Fruit fly (Drosophila melanogaster) whole organism, embryonic: ENCODE results near the gene CG31793.
A peak's percentile ranks its signal among the peaks of the same experiment; 100 is the strongest.

Experiments
- Atf-2 ChIP-seq: fragments of 200-800 bp; sonication (Bioruptor generic); optimal IDR thresholded peaks from 2 replicates; lab custom pipeline; 2016; ENCODE audit warnings: missing biosample characterization, missing genetic modification characterization
- Atf6 ChIP-seq: fragments of 200-800 bp; sonication (Bioruptor generic); IDR thresholded peaks from 2 replicates; pipeline ENCODE4 v1.3.6; 2022; ENCODE audit warnings: missing biosample characterization, missing genetic modification characterization
- CG10147 ChIP-seq: fragments of 200-800 bp; sonication (Bioruptor generic); optimal IDR thresholded peaks from 2 replicates; lab custom pipeline; 2019; ENCODE audit warnings: missing biosample characterization, mild to moderate bottlenecking, missing genetic modification characterization, moderate library complexity
- CG10267 ChIP-seq: fragments of 200-800 bp; sonication (Bioruptor generic); optimal IDR thresholded peaks from 2 replicates; lab custom pipeline; 2018; ENCODE audit warnings: missing biosample characterization, mild to moderate bottlenecking, missing genetic modification characterization, moderate library complexity
- CG10565 ChIP-seq: fragments of 200-800 bp; sonication (Bioruptor generic); optimal IDR thresholded peaks from 3 replicates; lab custom pipeline; 2016; ENCODE audit warnings: missing biosample characterization, mild to moderate bottlenecking, missing genetic modification characterization
- CG1233 ChIP-seq: fragments of 200-800 bp; sonication (Bioruptor generic); optimal IDR thresholded peaks from 4 replicates; lab custom pipeline; 2018; ENCODE audit warnings: missing biosample characterization, mild to moderate bottlenecking, missing genetic modification characterization
- CG12744 ChIP-seq: fragments of 200-800 bp; sonication (Bioruptor generic); optimal IDR thresholded peaks from 2 replicates; lab custom pipeline; 2016; ENCODE audit warnings: missing biosample characterization, missing genetic modification characterization
- CG12769 ChIP-seq: fragments of 200-800 bp; sonication (Bioruptor generic); optimal IDR thresholded peaks from 2 replicates; lab custom pipeline; 2019; ENCODE audit warnings: missing biosample characterization, mild to moderate bottlenecking, missing genetic modification characterization, moderate library complexity
- CG15011 ChIP-seq: fragments of 200-800 bp; sonication (Bioruptor generic); optimal IDR thresholded peaks from 3 replicates; lab custom pipeline; 2018; ENCODE audit warnings: missing biosample characterization, mild to moderate bottlenecking, missing genetic modification characterization
- CG17328 ChIP-seq: fragments of 200-800 bp; sonication (Bioruptor generic); IDR thresholded peaks from 2 replicates; pipeline ENCODE4 v1.3.6; 2022; ENCODE audit warnings: missing biosample characterization, missing genetic modification characterization
- CG1832 ChIP-seq: fragments of 200-800 bp; sonication (Bioruptor generic); optimal IDR thresholded peaks from 2 replicates; lab custom pipeline; 2017; ENCODE audit warnings: missing biosample characterization, mild to moderate bottlenecking, missing genetic modification characterization, inconsistent platforms
- CG18764 ChIP-seq: fragments of 200-800 bp; sonication (Bioruptor generic); optimal IDR thresholded peaks from 3 replicates; lab custom pipeline; 2016; ENCODE audit warnings: missing biosample characterization, missing genetic modification characterization
- CG30403 ChIP-seq: fragments of 200-800 bp; sonication (Bioruptor generic); optimal IDR thresholded peaks from 3 replicates; lab custom pipeline; 2016; ENCODE audit warnings: missing biosample characterization, missing genetic modification characterization
- CG31441 ChIP-seq: fragments of 200-800 bp; sonication (Bioruptor generic); IDR thresholded peaks from 2 replicates; pipeline ENCODE4 v1.3.6; 2022; ENCODE audit warnings: missing biosample characterization, missing genetic modification characterization
- CG4404 ChIP-seq: fragments of 200-800 bp; sonication (Bioruptor generic); IDR thresholded peaks from 2 replicates; pipeline ENCODE4 v1.3.6; 2022; ENCODE audit warnings: missing biosample characterization, missing genetic modification characterization
- CG4424 ChIP-seq: fragments of 200-800 bp; sonication (Bioruptor generic); optimal IDR thresholded peaks from 3 replicates; lab custom pipeline; 2016; ENCODE audit warnings: missing biosample characterization, missing genetic modification characterization
- CG5245 ChIP-seq: fragments of 200-800 bp; sonication (Bioruptor generic); optimal IDR thresholded peaks from 3 replicates; lab custom pipeline; 2016; ENCODE audit warnings: missing biosample characterization, missing genetic modification characterization
- CG5953 ChIP-seq: fragments of 200-800 bp; sonication (Bioruptor generic); IDR thresholded peaks from 2 replicates; pipeline ENCODE4 v1.3.6; 2022; ENCODE audit warnings: missing biosample characterization, missing genetic modification characterization
- CG7556 ChIP-seq: fragments of 200-800 bp; sonication (Bioruptor generic); optimal IDR thresholded peaks from 2 replicates; lab custom pipeline; 2017; ENCODE audit warnings: missing biosample characterization, mild to moderate bottlenecking, missing genetic modification characterization
- CG7963 ChIP-seq: fragments of 200-800 bp; sonication (Bioruptor generic); IDR thresholded peaks from 3 replicates; pipeline ENCODE4 v1.3.6; 2022; ENCODE audit warnings: missing biosample characterization, missing genetic modification characterization; ENCODE audit not compliant: partially characterized antibody
- CG8290 ChIP-seq, 3 experiments: fragments of 200-800 bp; sonication (Bioruptor generic); optimal IDR thresholded peaks; 2 replicates each; lab custom pipeline; 2016 to 2019; ENCODE audit warnings: missing biosample characterization in 3 of 3, missing genetic modification characterization in 3 of 3, mild to moderate bottlenecking in 2 of 3, moderate library complexity in 1 of 3
- CG8388 ChIP-seq: fragments of 200-800 bp; sonication (Bioruptor generic); optimal IDR thresholded peaks from 2 replicates; lab custom pipeline; 2019; ENCODE audit warnings: missing biosample characterization, mild to moderate bottlenecking, missing genetic modification characterization, moderate library complexity
- CG9437 ChIP-seq: fragments of 200-800 bp; sonication (Bioruptor generic); optimal IDR thresholded peaks from 2 replicates; lab custom pipeline; 2018; ENCODE audit warnings: missing biosample characterization, mild to moderate bottlenecking, missing genetic modification characterization
- CG9817 ChIP-seq: fragments of 200-800 bp; sonication (Bioruptor generic); optimal IDR thresholded peaks from 2 replicates; lab custom pipeline; 2018; ENCODE audit warnings: missing biosample characterization, mild to moderate bottlenecking, missing genetic modification characterization, moderate library complexity
- D19B ChIP-seq: fragments of 200-800 bp; sonication (Bioruptor generic); optimal IDR thresholded peaks from 2 replicates; lab custom pipeline; 2017; ENCODE audit warnings: missing biosample characterization, mild to moderate bottlenecking, missing genetic modification characterization
- Dek ChIP-seq: fragments of 200-800 bp; sonication (Bioruptor generic); optimal IDR thresholded peaks from 3 replicates; lab custom pipeline; 2019; ENCODE audit warnings: missing biosample characterization, mild to moderate bottlenecking, missing genetic modification characterization, moderate library complexity
- Drgx ChIP-seq: fragments of 200-800 bp; sonication (Bioruptor generic); IDR thresholded peaks from 2 replicates; pipeline ENCODE4 v1.3.6; 2022; ENCODE audit warnings: missing biosample characterization, missing genetic modification characterization
- Fer1 ChIP-seq: fragments of 200-800 bp; sonication (Bioruptor generic); optimal IDR thresholded peaks from 2 replicates; lab custom pipeline; 2017; ENCODE audit warnings: missing biosample characterization, mild to moderate bottlenecking, missing genetic modification characterization
- Fer3 ChIP-seq: fragments of 200-800 bp; sonication (Bioruptor generic); optimal IDR thresholded peaks from 2 replicates; lab custom pipeline; 2018; ENCODE audit warnings: missing biosample characterization, mild to moderate bottlenecking, missing genetic modification characterization, moderate library complexity
- Med ChIP-seq: fragments of 200-800 bp; sonication (Bioruptor generic); peaks from one replicate; lab custom pipeline; 2016; ENCODE audit warnings: missing biosample characterization, missing genetic modification characterization, mild to moderate bottlenecking, inconsistent platforms, moderate library complexity
- Nf-YB ChIP-seq: fragments of 200-800 bp; sonication (Bioruptor generic); optimal IDR thresholded peaks from 3 replicates; lab custom pipeline; 2019; ENCODE audit warnings: missing biosample characterization, mild to moderate bottlenecking, missing genetic modification characterization, moderate library complexity
- Oli ChIP-seq: fragments of 200-800 bp; sonication (Bioruptor generic); optimal IDR thresholded peaks from 2 replicates; lab custom pipeline; 2018; ENCODE audit warnings: missing biosample characterization, mild to moderate bottlenecking, missing genetic modification characterization, moderate library complexity
- PHDP ChIP-seq: fragments of 200-800 bp; sonication (Bioruptor generic); optimal IDR thresholded peaks from 3 replicates; lab custom pipeline; 2018; ENCODE audit warnings: missing biosample characterization, mild to moderate bottlenecking, missing genetic modification characterization, moderate library complexity
- Pdp1 ChIP-seq, 2 experiments: fragments of 200-800 bp; sonication (Bioruptor generic); optimal IDR thresholded peaks; 3 replicates each; lab custom pipeline; 2016; ENCODE audit warnings: missing biosample characterization in 2 of 2, missing genetic modification characterization in 2 of 2, mild to moderate bottlenecking in 1 of 2, moderate library complexity in 1 of 2
- ase ChIP-seq: fragments of 200-800 bp; sonication (Bioruptor generic); IDR thresholded peaks from 3 replicates; pipeline ENCODE4 v1.3.6; 2022; ENCODE audit warnings: missing biosample characterization, missing genetic modification characterization
- bbx ChIP-seq: fragments of 200-800 bp; sonication (Bioruptor generic); IDR thresholded peaks from 2 replicates; pipeline ENCODE4 v1.3.6; 2022; ENCODE audit warnings: missing biosample characterization, missing genetic modification characterization; ENCODE audit not compliant: partially characterized antibody
- bcd ChIP-seq: fragments of 200-800 bp; sonication (Bioruptor generic); optimal IDR thresholded peaks from 2 replicates; lab custom pipeline; 2017; ENCODE audit warnings: missing biosample characterization, mild to moderate bottlenecking, missing genetic modification characterization
- chinmo ChIP-seq: fragments of 200-800 bp; sonication (Bioruptor generic); IDR thresholded peaks from 4 replicates; pipeline ENCODE4 v1.3.6; 2022; ENCODE audit warnings: missing biosample characterization, missing genetic modification characterization; ENCODE audit not compliant: partially characterized antibody
- disco-r ChIP-seq: fragments of 200-800 bp; sonication (Bioruptor generic); optimal IDR thresholded peaks from 2 replicates; lab custom pipeline; 2016; ENCODE audit warnings: missing biosample characterization, missing genetic modification characterization
- fru ChIP-seq: fragments of >200 bp; optimal IDR thresholded peaks from 2 replicates; lab custom pipeline; 2017
- gro ChIP-seq: fragments of 200-800 bp; sonication (Bioruptor generic); optimal IDR thresholded peaks from 2 replicates; lab custom pipeline; 2016; ENCODE audit warnings: missing biosample characterization, missing genetic modification characterization
- jigr1 ChIP-seq: fragments of 200-800 bp; sonication (Bioruptor generic); IDR thresholded peaks from 3 replicates; pipeline ENCODE4 v1.3.6; 2022; ENCODE audit warnings: missing biosample characterization, missing genetic modification characterization
- nerfin-1 ChIP-seq: fragments of 200-800 bp; sonication (Bioruptor generic); optimal IDR thresholded peaks from 3 replicates; lab custom pipeline; 2019; ENCODE audit warnings: missing biosample characterization, mild to moderate bottlenecking, missing genetic modification characterization, moderate library complexity
- ranshi ChIP-seq: fragments of 200-800 bp; sonication (Bioruptor generic); IDR thresholded peaks from 2 replicates; pipeline ENCODE4 v1.3.6; 2022; ENCODE audit warnings: missing biosample characterization, missing genetic modification characterization
- scrt ChIP-seq: fragments of 200-800 bp; sonication (Bioruptor generic); optimal IDR thresholded peaks from 2 replicates; lab custom pipeline; 2018; ENCODE audit warnings: missing biosample characterization, mild to moderate bottlenecking, missing genetic modification characterization, moderate library complexity
- sna ChIP-seq: fragments of 200-800 bp; sonication (Bioruptor generic); IDR thresholded peaks from 2 replicates; pipeline ENCODE4 v1.3.6; 2022; ENCODE audit warnings: missing biosample characterization, missing genetic modification characterization; ENCODE audit not compliant: partially characterized antibody
- sob ChIP-seq: fragments of 200-800 bp; sonication (Bioruptor generic); IDR thresholded peaks from 2 replicates; pipeline ENCODE4 v1.3.6; 2022; ENCODE audit warnings: missing biosample characterization, missing genetic modification characterization
- tgo ChIP-seq: fragments of 200-800 bp; sonication (Bioruptor generic); IDR thresholded peaks from 3 replicates; pipeline ENCODE4 v1.3.6; 2022; ENCODE audit warnings: missing biosample characterization, missing genetic modification characterization
- ttk ChIP-seq: fragments of 200-800 bp; sonication (Bioruptor generic); IDR thresholded peaks from 2 replicates; pipeline ENCODE4 v2.1.2; 2022; ENCODE audit warnings: missing biosample characterization, missing genetic modification characterization
- vvl ChIP-seq: fragments of 200-800 bp; sonication (Bioruptor generic); IDR thresholded peaks from 2 replicates; pipeline ENCODE4 v1.3.6; 2022; ENCODE audit warnings: missing biosample characterization, missing genetic modification characterization

The CG31793 gene

DNA sequence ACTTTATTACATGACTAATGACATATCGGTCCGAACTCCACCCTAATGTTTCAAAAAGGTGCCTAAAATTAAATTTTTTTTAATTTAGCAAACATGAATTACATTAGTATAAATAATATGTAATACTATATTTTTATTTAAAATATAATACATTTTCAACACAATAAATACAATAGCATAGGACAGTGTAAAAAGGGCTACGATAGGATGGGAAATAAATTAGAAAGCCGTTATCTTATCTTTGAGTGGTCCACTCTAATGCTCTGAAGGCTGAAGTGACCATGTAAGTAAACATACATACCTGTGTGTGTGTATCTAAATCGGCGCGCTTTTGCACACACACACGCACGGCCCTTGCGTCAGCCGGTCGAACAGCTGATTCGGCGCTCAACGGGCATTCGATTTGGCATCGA lies at the start of gene CG31793:
TSS of gene CG31793 (plus strand) at position 409 of the 413 bp plus-strand sequence.
- TF ChIP-seq Pdp1 (GFP tag; optimal IDR thresholded peaks at IDR 0.05; lab: Kevin White, UChicago) (peak in 1 of 2 experiments; percentile 61), vvl (GFP tag; lab: Robert Waterston, UW) (peak; percentile 49), CG12744 (no peak), ase (GFP tag; lab: Robert Waterston, UW) (0 out of 3 replicates have a peak, but pooled peaks have one; percentile 20), CG7963 (no peak), bbx (GFP tag; lab: Robert Waterston, UW) (peak; percentile 33; the same call in 1 of the 2 replicates), CG7556 (GFP tag; lab: Kevin White, UChicago) (peak; percentile 72), CG12769 (tag; lab: Kevin White, UChicago) (no peak), CG10565 (GFP tag; lab: Kevin White, UChicago) (no peak), CG10267 (tag; lab: Kevin White, UChicago) (peak; percentile 40), Med (GFP tag; lab: Kevin White, UChicago) (peak; percentile 84), Oli (tag; lab: Kevin White, UChicago) (peak; percentile 23), CG31441 (GFP tag; lab: Robert Waterston, UW) (peak; percentile 68), CG9437 (GFP tag; lab: Kevin White, UChicago) (peak; percentile 40), chinmo (GFP tag; lab: Robert Waterston, UW) (peak; percentile 65; the same call in 2 of the 4 replicates), gro (GFP tag; lab: Kevin White, UChicago) (peak; percentile 28), jigr1 (GFP tag; lab: Robert Waterston, UW) (no peak), D19B (GFP tag; lab: Kevin White, UChicago) (peak; percentile 3), sob (GFP tag; lab: Robert Waterston, UW) (peak; percentile 41; the same call in 1 of the 2 replicates), PHDP (tag; lab: Kevin White, UChicago) (peak; percentile 75), fru (lab: Kevin White, UChicago) (no peak), CG8388 (GFP tag; lab: Kevin White, UChicago) (peak; percentile 36), CG5953 (no peak), CG10147 (GFP tag; lab: Kevin White, UChicago) (peak; percentile 67), CG15011 (GFP tag; lab: Kevin White, UChicago) (peak; percentile 5), tgo (GFP tag; lab: Robert Waterston, UW) (peak; percentile 43; the same call in 1 of the 3 replicates), ranshi (peak; percentile 54; the same call in 1 of the 2 replicates), CG1832 (no peak), CG4404 (GFP tag; lab: Robert Waterston, UW) (no peak), disco-r (GFP tag; lab: Kevin White, UChicago) (no peak), CG4424 (peak; percentile 23), Nf-YB (peak; percentile 19), CG5245 (no peak), CG18764 (GFP tag; lab: Kevin White, UChicago) (no peak), Atf6 (peak; percentile 64), Atf-2 (no peak), CG8290 (GFP tag; optimal IDR thresholded peaks at IDR 0.05; lab: Kevin White, UChicago) (no peak), CG8290 (tag; optimal IDR thresholded peaks at IDR 0.05; lab: Kevin White, UChicago) (peak in 1 of 2 experiments; percentile 59), Drgx (peak; percentile 73), sna (GFP tag; lab: Robert Waterston, UW) (no peak), CG9817 (tag; lab: Kevin White, UChicago) (peak; percentile 20), scrt (GFP tag; lab: Kevin White, UChicago) (peak; percentile 33), nerfin-1 (tag; lab: Kevin White, UChicago) (peak; percentile 8), ttk (GFP tag; lab: Robert Waterston, UW) (no peak), Fer1 (GFP tag; lab: Kevin White, UChicago) (peak; percentile 65), CG1233 (peak; percentile 50), Fer3 (tag; lab: Kevin White, UChicago) (peak; percentile 64), CG17328 (GFP tag; lab: Robert Waterston, UW) (no peak), bcd (GFP tag; lab: Kevin White, UChicago) (peak; percentile 31), Dek (tag; lab: Kevin White, UChicago) (peak; percentile 68), CG30403 (GFP tag; lab: Kevin White, UChicago) (peak; percentile 50)
